Worm (Caenorhabditis elegans): ENCODE measurements around the gene M04C3.2.

DNA sequence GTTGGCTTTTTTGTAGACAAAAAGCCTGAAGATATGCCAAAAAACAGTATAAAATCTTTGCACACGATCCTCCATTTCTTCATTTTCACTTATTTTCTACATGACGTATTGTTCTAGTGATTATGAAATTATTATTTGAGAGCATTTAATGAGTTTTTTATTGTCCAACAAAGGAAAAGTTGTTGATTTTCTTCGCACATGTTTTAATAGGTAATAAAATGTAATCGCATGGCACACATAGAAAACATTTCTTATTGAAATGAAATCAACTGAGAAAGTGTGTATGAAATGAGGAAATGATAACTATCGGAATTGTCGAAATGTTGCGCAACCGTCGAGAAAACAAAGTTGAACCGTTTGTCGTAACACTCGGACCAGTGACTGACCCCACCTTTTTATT is 47.3 kb downstream of the M04C3.2 start:
- TF ChIP-seq ama-1 (optimal IDR thresholded peaks at IDR 0.05) (no peak), flt-1 (GFP tag; IDR thresholded peaks at IDR 0.05) (no peak), ets-7 (tag; optimal IDR thresholded peaks at IDR 0.05) (no peak), tra-4 (tag; optimal IDR thresholded peaks at IDR 0.05) (no peak), tbx-11 (GFP tag; IDR thresholded peaks at IDR 0.05) (no peak), ceh-36 (tag; optimal IDR thresholded peaks at IDR 0.05) (no peak), tbx-37 (GFP tag; conservative IDR thresholded peaks at IDR 0.05) (no peak), hmg-4 (GFP tag; optimal IDR thresholded peaks at IDR 0.05) (no peak), scrt-1 (GFP tag; IDR thresholded peaks at IDR 0.05) (no peak)

Data from whole organism, early embryonic.